Worm (Caenorhabditis elegans): ENCODE measurements around the gene T07H8.11.

T07H8.11 gene

DNA sequence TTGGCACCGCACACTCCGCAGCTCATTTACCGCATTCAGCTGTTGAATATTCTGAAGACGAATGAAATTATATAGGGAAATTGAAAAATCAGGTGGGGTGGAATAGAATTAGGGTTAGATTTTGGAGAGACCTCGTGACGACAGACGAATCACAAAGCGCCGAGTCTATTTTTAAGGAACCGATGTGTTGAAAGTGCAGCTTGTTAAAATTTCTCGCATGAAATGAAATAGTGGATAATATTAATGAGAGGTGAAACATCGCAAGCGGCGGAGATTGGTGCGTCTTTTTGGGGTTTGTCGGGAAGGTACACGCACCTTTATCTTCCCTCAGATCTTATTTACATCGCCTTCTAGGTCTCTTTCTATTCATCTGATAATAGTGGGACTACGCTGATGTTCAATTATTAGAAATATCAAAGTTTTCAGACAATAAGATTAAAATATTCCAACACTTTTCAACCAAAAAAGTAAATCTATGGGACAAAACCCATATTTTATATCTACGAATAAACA, 38.5 kb upstream of the T07H8.11 start, which contains the start of gene nhr-140 (continued):
- TF ChIP-seq ceh-58 (GFP tag; IDR thresholded peaks at IDR 0.05) (no peak), ceh-40 (GFP tag; IDR thresholded peaks at IDR 0.05) (no peak), him-1 (tag; optimal IDR thresholded peaks at IDR 0.05) (no peak), let-607 (tag; optimal IDR thresholded peaks at IDR 0.05) (no peak)

ce11 chrV:6987673-6988072, 36.5 kb upstream of the T07H8.11 start, which contains the start of gene nhr-139:
nhr-139 (minus strand) TSS chrV:6987773.
- TF ChIP-seq somi-1 (GFP tag; optimal IDR thresholded peaks at IDR 0.05): no peak
- TF ChIP-seq gei-17 (GFP tag; optimal IDR thresholded peaks at IDR 0.05): no peak
- no peak for TF ChIP-seq ceh-100 (GFP tag; IDR thresholded peaks at IDR 0.05)
- no peak for TF ChIP-seq mxl-1 (tag; optimal IDR thresholded peaks at IDR 0.05)
- no peak for TF ChIP-seq F57C9.4 (tag; optimal IDR thresholded peaks at IDR 0.05)
- no peak for TF ChIP-seq xnd-1 (tag; optimal IDR thresholded peaks at IDR 0.05)
- no peak for TF ChIP-seq F49E8.2 (tag; optimal IDR thresholded peaks at IDR 0.05; ENCODE audit: insufficient read depth)
- TF ChIP-seq madf-3 (GFP tag; IDR thresholded peaks at IDR 0.05): no peak
- no peak for TF ChIP-seq T07F8.4 (tag; optimal IDR thresholded peaks at IDR 0.05)
- no peak for TF ChIP-seq lir-1 (GFP tag; conservative IDR thresholded peaks at IDR 0.05)
- TF ChIP-seq tlf-1 (GFP tag; optimal IDR thresholded peaks at IDR 0.05): no peak
- no peak for TF ChIP-seq sea-2 (GFP tag; IDR thresholded peaks at IDR 0.05)
- no peak for TF ChIP-seq zfh-2 (GFP tag; conservative IDR thresholded peaks at IDR 0.05)
- TF ChIP-seq F57A8.1 (GFP tag; optimal IDR thresholded peaks at IDR 0.05): no peak
- no peak for TF ChIP-seq rpc-1 (optimal IDR thresholded peaks at IDR 0.05)
- TF ChIP-seq rpc-1 (tag; optimal IDR thresholded peaks at IDR 0.05): no peak
- TF ChIP-seq egrh-3 (GFP tag; IDR thresholded peaks at IDR 0.05): no peak
- no peak for TF ChIP-seq lsl-1 (GFP tag; optimal IDR thresholded peaks at IDR 0.05)
- TF ChIP-seq ztf-6 (GFP tag; IDR thresholded peaks at IDR 0.05): no peak

- TF ChIP-seq hlh-12 (tag; optimal IDR thresholded peaks at IDR 0.05) (no peak), lsy-27 (tag; optimal IDR thresholded peaks at IDR 0.05; ENCODE audit: borderline replicate concordance, insufficient read depth) (no peak), lir-1 (GFP tag; conservative IDR thresholded peaks at IDR 0.05) (no peak), madf-6 (GFP tag; IDR thresholded peaks at IDR 0.05) (no peak), atf-7 (tag; optimal IDR thresholded peaks at IDR 0.05) (no peak)
Measured at ce11 chrV:6985943-6986342, 34.7 kb upstream of the T07H8.11 start, which contains the start of gene nhr-163. nhr-163 (minus strand) TSS chrV:6986043.

ce11 chrV:6982813-6983212, 31.6 kb upstream of the T07H8.11 start, which contains the start of gene nhr-161:
nhr-161 (minus strand) TSS chrV:6982913.
- no peak for TF ChIP-seq F49E8.2 (tag; optimal IDR thresholded peaks at IDR 0.05; ENCODE audit: insufficient read depth)
- no peak for TF ChIP-seq zfh-2 (GFP tag; conservative IDR thresholded peaks at IDR 0.05)
- TF ChIP-seq ama-1 (optimal IDR thresholded peaks at IDR 0.05): no peak
- no peak for TF ChIP-seq ama-1 (GFP tag; optimal IDR thresholded peaks at IDR 0.05)
- no peak for TF ChIP-seq ceh-79 (tag; optimal IDR thresholded peaks at IDR 0.05)
- TF ChIP-seq egl-44 (GFP tag; IDR thresholded peaks at IDR 0.05): no peak
- TF ChIP-seq dpff-1 (tag; optimal IDR thresholded peaks at IDR 0.05): no peak
- TF ChIP-seq cebp-2 (GFP tag; IDR thresholded peaks at IDR 0.05): no peak
- TF ChIP-seq egrh-3 (GFP tag; IDR thresholded peaks at IDR 0.05): no peak
- TF ChIP-seq bed-1 (GFP tag; IDR thresholded peaks at IDR 0.05): no peak
- no peak for TF ChIP-seq T26A5.8 (tag; optimal IDR thresholded peaks at IDR 0.05)
- no peak for TF ChIP-seq F37B4.10 (GFP tag; IDR thresholded peaks at IDR 0.05)
- no peak for TF ChIP-seq F57A8.1 (GFP tag; optimal IDR thresholded peaks at IDR 0.05)
- no peak for TF ChIP-seq snpc-1.1 (tag; optimal IDR thresholded peaks at IDR 0.05; ENCODE audit: insufficient read depth)
- TF ChIP-seq lin-54 (GFP tag; optimal IDR thresholded peaks at IDR 0.05): no peak
- TF ChIP-seq nhr-90 (tag; optimal IDR thresholded peaks at IDR 0.05): no peak
- TF ChIP-seq Y79H2A.3 (GFP tag; conservative IDR thresholded peaks at IDR 0.05): no peak
- no peak for TF ChIP-seq hrde-1 (tag; optimal IDR thresholded peaks at IDR 0.05; ENCODE audit: borderline replicate concordance)
- no peak for TF ChIP-seq ceh-100 (GFP tag; IDR thresholded peaks at IDR 0.05)
- no peak for TF ChIP-seq C06A6.2 (GFP tag; conservative IDR thresholded peaks at IDR 0.05)
- TF ChIP-seq aptf-2 (GFP tag; conservative IDR thresholded peaks at IDR 0.05): no peak

Measured in whole organism, young adult.